Fruit fly (Drosophila melanogaster) whole organism, wandering third instar larva: ENCODE data around the gene CG43894.

Experiments
- Abd-B ChIP-seq: fragments of >200 bp; optimal IDR thresholded peaks from 2 replicates; lab custom pipeline; 2017; ENCODE audit warnings: missing biosample characterization, missing genetic modification characterization
- CG32264 ChIP-seq: fragments of 200-800 bp; sonication (Bioruptor generic); optimal IDR thresholded peaks from 2 replicates; lab custom pipeline; 2016; ENCODE audit warnings: missing biosample characterization, missing genetic modification characterization
- CG9705 ChIP-seq: fragments of 200-800 bp; sonication (Bioruptor generic); optimal IDR thresholded peaks from 2 replicates; lab custom pipeline; 2018; ENCODE audit warnings: missing biosample characterization, mild to moderate bottlenecking, missing genetic modification characterization
- CrebA ChIP-seq: fragments of 200-800 bp; sonication (Bioruptor generic); optimal IDR thresholded peaks from 2 replicates; lab custom pipeline; 2016; ENCODE audit warnings: missing biosample characterization, mild to moderate bottlenecking, missing genetic modification characterization, borderline replicate concordance
- Dfd ChIP-seq: fragments of >200 bp; optimal IDR thresholded peaks from 2 replicates; lab custom pipeline; 2017; ENCODE audit warnings: missing biosample characterization, missing genetic modification characterization
- Dif ChIP-seq: fragments of 200-275, 200-300 bp; sonication (Bioruptor generic); optimal IDR thresholded peaks from 2 replicates; lab custom pipeline; 2018; ENCODE audit warnings: missing biosample characterization, missing genetic modification characterization; ENCODE audit not compliant: partially characterized antibody
- GATAd ChIP-seq: sonication (Bioruptor generic); optimal IDR thresholded peaks from 2 replicates; lab custom pipeline; 2016; ENCODE audit warnings: missing biosample characterization, missing genetic modification characterization
- HLH106 ChIP-seq: fragments of 200-800 bp; optimal IDR thresholded peaks from 3 replicates; lab custom pipeline; 2019; ENCODE audit warnings: missing biosample characterization, mild to moderate bottlenecking, missing genetic modification characterization, moderate library complexity
- Hnf4 ChIP-seq: fragments of 200-800 bp; sonication (Bioruptor generic); optimal IDR thresholded peaks from 2 replicates; lab custom pipeline; 2016; ENCODE audit warnings: missing biosample characterization, mild to moderate bottlenecking, missing genetic modification characterization
- Hr78 ChIP-seq: fragments of >200 bp; optimal IDR thresholded peaks from 2 replicates; lab custom pipeline; 2017; ENCODE audit warnings: missing biosample characterization, missing genetic modification characterization
- Hr83 ChIP-seq: fragments of 200-300 bp; sonication (Bioruptor generic); optimal IDR thresholded peaks from 2 replicates; lab custom pipeline; 2016; ENCODE audit warnings: missing biosample characterization, mild to moderate bottlenecking, missing genetic modification characterization, moderate library complexity; ENCODE audit not compliant: poor library complexity, severe bottlenecking
- Jra ChIP-seq: sonication (Bioruptor generic); optimal IDR thresholded peaks from 2 replicates; lab custom pipeline; 2016; ENCODE audit warnings: missing biosample characterization, missing genetic modification characterization
- Mio ChIP-seq: sonication (Bioruptor generic); optimal IDR thresholded peaks from 2 replicates; lab custom pipeline; 2016; ENCODE audit warnings: missing biosample characterization, missing genetic modification characterization
- Myc ChIP-seq: fragments of >200 bp; optimal IDR thresholded peaks from 2 replicates; lab custom pipeline; 2017
- N ChIP-seq: fragments of >200 bp; optimal IDR thresholded peaks from 2 replicates; lab custom pipeline; 2018; ENCODE audit warnings: missing biosample characterization, missing external identifiers, missing genetic modification characterization
- OdsH ChIP-seq: fragments of 200-800 bp; sonication (Bioruptor generic); optimal IDR thresholded peaks from 2 replicates; lab custom pipeline; 2016; ENCODE audit warnings: missing biosample characterization, mild to moderate bottlenecking, missing genetic modification characterization
- Rel ChIP-seq, 2 experiments: fragments of 200-800 bp; sonication (Bioruptor generic) in 1 of 2; optimal IDR thresholded peaks; 2 replicates in 1 of 2; 3 replicates in 1 of 2; lab custom pipeline; 2016 to 2019; ENCODE audit warnings: mild to moderate bottlenecking in 2 of 2, missing biosample characterization in 2 of 2, missing genetic modification characterization in 2 of 2, moderate library complexity in 1 of 2
- Sp1 ChIP-seq: fragments of 200-800 bp; sonication (Bioruptor generic); optimal IDR thresholded peaks from 3 replicates; lab custom pipeline; 2019; ENCODE audit warnings: missing biosample characterization, mild to moderate bottlenecking, missing genetic modification characterization, moderate library complexity
- Vsx2 ChIP-seq: fragments of 200-300, 225-300 bp; sonication (Bioruptor generic); optimal IDR thresholded peaks from 2 replicates; lab custom pipeline; 2018; ENCODE audit warnings: missing biosample characterization, missing genetic modification characterization; ENCODE audit not compliant: partially characterized antibody
- br ChIP-seq: fragments of 200-800 bp; sonication (Bioruptor generic); optimal IDR thresholded peaks from 2 replicates; lab custom pipeline; 2016; ENCODE audit warnings: missing biosample characterization, missing genetic modification characterization
- brk ChIP-seq: fragments of 200-800 bp; sonication (Bioruptor generic); optimal IDR thresholded peaks from 2 replicates; lab custom pipeline; 2016; ENCODE audit warnings: missing biosample characterization, mild to moderate bottlenecking, missing genetic modification characterization
- dl ChIP-seq, 2 experiments: fragments of 175-275, 200-275 bp in 1 of 2; fragments of 200-275 bp in 1 of 2; sonication (Bioruptor generic); optimal IDR thresholded peaks; lab custom pipeline; 2018; ENCODE audit warnings: mild to moderate bottlenecking in 2 of 2, missing biosample characterization in 2 of 2, missing genetic modification characterization in 2 of 2, moderate library complexity in 2 of 2; ENCODE audit not compliant: partially characterized antibody in 2 of 2, insufficient read depth in 1 of 2
- dmrt93B ChIP-seq: fragments of 200-800 bp; sonication (Bioruptor generic); optimal IDR thresholded peaks from 2 replicates; lab custom pipeline; 2018; ENCODE audit warnings: missing biosample characterization, mild to moderate bottlenecking, missing genetic modification characterization
- dsf ChIP-seq: sonication (Bioruptor generic); optimal IDR thresholded peaks from 2 replicates; lab custom pipeline; 2016; ENCODE audit warnings: missing biosample characterization, missing genetic modification characterization, borderline replicate concordance
- ey ChIP-seq: fragments of 200-800 bp; sonication (Bioruptor generic); optimal IDR thresholded peaks from 2 replicates; lab custom pipeline; 2016; ENCODE audit warnings: missing biosample characterization, missing genetic modification characterization
- foxo ChIP-seq, 2 experiments: fragments of 200-800 bp; sonication (Bioruptor generic); optimal IDR thresholded peaks; 2 replicates in 1 of 2; 3 replicates in 1 of 2; lab custom pipeline; 2016 to 2017; ENCODE audit warnings: missing biosample characterization in 2 of 2, missing genetic modification characterization in 2 of 2
- fru ChIP-seq: fragments of 200-800 bp; sonication (Bioruptor generic); optimal IDR thresholded peaks from 3 replicates; lab custom pipeline; 2016; ENCODE audit warnings: missing biosample characterization, mild to moderate bottlenecking, missing genetic modification characterization
- h ChIP-seq: fragments of 200-800 bp; sonication (Bioruptor generic); optimal IDR thresholded peaks from 3 replicates; lab custom pipeline; 2016; ENCODE audit warnings: missing biosample characterization, mild to moderate bottlenecking, missing genetic modification characterization
- jim ChIP-seq: fragments of 175-275, 200-325 bp; sonication (Bioruptor generic); optimal IDR thresholded peaks from 2 replicates; lab custom pipeline; 2016; ENCODE audit warnings: missing biosample characterization, mild to moderate bottlenecking, missing genetic modification characterization
- lola ChIP-seq: fragments of >200 bp; optimal IDR thresholded peaks from 2 replicates; lab custom pipeline; 2017; ENCODE audit warnings: missing biosample characterization, missing genetic modification characterization
- pan ChIP-seq: fragments of >200 bp; optimal IDR thresholded peaks from 2 replicates; lab custom pipeline; 2017
- psq ChIP-seq: fragments of 200-800 bp; sonication (Bioruptor generic); optimal IDR thresholded peaks from 3 replicates; lab custom pipeline; 2017; ENCODE audit warnings: missing biosample characterization, mild to moderate bottlenecking, missing genetic modification characterization, moderate library complexity
- rgr ChIP-seq: fragments of 200-800 bp; sonication (Bioruptor generic); optimal IDR thresholded peaks from 3 replicates; lab custom pipeline; 2016; ENCODE audit warnings: missing biosample characterization, mild to moderate bottlenecking, missing genetic modification characterization
- sage ChIP-seq: fragments of 200-800 bp; sonication (Bioruptor generic); optimal IDR thresholded peaks from 2 replicates; lab custom pipeline; 2016; ENCODE audit warnings: missing biosample characterization, mild to moderate bottlenecking, missing genetic modification characterization
- sv ChIP-seq: fragments of 200-800 bp; sonication (Bioruptor generic); optimal IDR thresholded peaks from 3 replicates; lab custom pipeline; 2016; ENCODE audit warnings: missing biosample characterization, missing genetic modification characterization
- tai ChIP-seq: sonication (Bioruptor generic); optimal IDR thresholded peaks from 2 replicates; lab custom pipeline; 2016; ENCODE audit warnings: missing biosample characterization, missing genetic modification characterization
- usp ChIP-seq: fragments of >200 bp; optimal IDR thresholded peaks from 2 replicates; lab custom pipeline; 2017; ENCODE audit warnings: missing biosample characterization, missing genetic modification characterization
- woc ChIP-seq: sonication (Bioruptor generic); optimal IDR thresholded peaks from 2 replicates; lab custom pipeline; 2016; ENCODE audit warnings: missing biosample characterization, mild to moderate bottlenecking, missing genetic modification characterization

The CG43894 gene

DNA sequence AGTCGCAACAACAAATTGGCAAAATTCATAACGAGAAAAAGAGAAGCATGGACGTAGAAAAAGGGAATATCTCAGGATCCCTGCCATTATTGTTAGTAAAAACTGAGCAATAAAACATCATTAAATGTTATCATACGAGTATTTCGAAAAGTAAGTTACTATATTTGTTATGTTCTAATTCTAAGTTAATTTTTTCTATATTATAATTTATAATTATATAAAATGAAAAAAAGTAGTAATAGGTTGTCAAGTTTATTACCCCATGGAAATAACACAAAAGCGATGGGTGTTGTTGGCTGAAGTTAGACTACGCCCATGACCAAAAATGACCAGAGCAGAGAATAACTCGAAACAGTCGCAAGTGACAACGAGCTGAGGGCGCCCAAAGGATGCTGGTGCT lies 25.9 kb downstream of the CG43894 start:
- TF ChIP-seq Vsx2 (GFP tag; lab: Kevin White, UChicago) (no peak), Hr78 (GFP tag; lab: Kevin White, UChicago) (no peak), sage (GFP tag; lab: Kevin White, UChicago) (no peak), Hr83 (GFP tag; lab: Kevin White, UChicago) (no peak), CG32264 (no peak), dl (GFP tag; optimal IDR thresholded peaks at IDR 0.05; lab: Kevin White, UChicago; ENCODE audit: insufficient read depth in 1 of 2, partially characterized antibody in 2 of 2) (no peak), GATAd (GFP tag; lab: Kevin White, UChicago) (no peak), h (GFP tag; lab: Kevin White, UChicago) (peak; percentile 10), br (GFP tag; lab: Kevin White, UChicago) (peak; percentile 25), N (no peak), jim (GFP tag; lab: Kevin White, UChicago) (no peak), dmrt93B (no peak), tai (GFP tag; lab: Kevin White, UChicago) (no peak), Hnf4 (GFP tag; lab: Kevin White, UChicago) (no peak), rgr (GFP tag; lab: Kevin White, UChicago) (peak; percentile 42), Mio (GFP tag; lab: Kevin White, UChicago) (no peak), pan (no peak), dsf (GFP tag; lab: Kevin White, UChicago) (no peak), foxo (GFP tag; optimal IDR thresholded peaks at IDR 0.05; lab: Kevin White, UChicago) (peak in 1 of 2 experiments; percentile 61), OdsH (peak; percentile 47), Myc (lab: Kevin White, UChicago) (no peak), ey (peak; percentile 16), Abd-B (no peak), Jra (GFP tag; lab: Kevin White, UChicago) (no peak), fru (GFP tag; lab: Kevin White, UChicago) (peak; percentile 55), Dfd (GFP tag; lab: Kevin White, UChicago) (no peak), sv (no peak), CG9705 (GFP tag; lab: Kevin White, UChicago) (no peak), HLH106 (tag; lab: Kevin White, UChicago) (peak; percentile 86), woc (GFP tag; lab: Kevin White, UChicago) (no peak), Rel (GFP tag; optimal IDR thresholded peaks at IDR 0.05; lab: Kevin White, UChicago) (no peak), Rel (tag; optimal IDR thresholded peaks at IDR 0.05; lab: Kevin White, UChicago) (no peak), brk (no peak), psq (GFP tag; lab: Kevin White, UChicago) (peak; percentile 60), usp (no peak), Dif (GFP tag; lab: Kevin White, UChicago) (no peak), lola (GFP tag; lab: Kevin White, UChicago) (no peak), Sp1 (GFP tag; lab: Kevin White, UChicago) (peak; percentile 86), CrebA (GFP tag; lab: Kevin White, UChicago) (no peak)
